Fruit fly (Drosophila melanogaster) whole organism, embryonic: ENCODE results near the gene CG17778.

Experiments used
- Antp ChIP-seq: fragments of 200-800 bp; sonication (Bioruptor generic); optimal IDR thresholded peaks from 3 replicates; lab custom pipeline; 2016; ENCODE audit warnings: missing biosample characterization, missing genetic modification characterization
- Atf-2 ChIP-seq: fragments of 200-800 bp; sonication (Bioruptor generic); optimal IDR thresholded peaks from 2 replicates; lab custom pipeline; 2016; ENCODE audit warnings: missing biosample characterization, missing genetic modification characterization
- Bgb ChIP-seq: fragments of 200-800 bp; sonication (Bioruptor generic); IDR thresholded peaks from 2 replicates; pipeline ENCODE4 v1.3.6; 2022; ENCODE audit warnings: missing biosample characterization, missing genetic modification characterization; ENCODE audit not compliant: partially characterized antibody
- C15 ChIP-seq: fragments of 200-800 bp; sonication (Bioruptor generic); IDR thresholded peaks from 3 replicates; pipeline ENCODE4 v1.3.6; 2022; ENCODE audit warnings: missing biosample characterization, missing genetic modification characterization
- CG12104 ChIP-seq: fragments of 200-800 bp; sonication (Bioruptor generic); optimal IDR thresholded peaks from 3 replicates; lab custom pipeline; 2016; ENCODE audit warnings: missing biosample characterization, missing genetic modification characterization
- CG12219 ChIP-seq: fragments of 200-800 bp; sonication (Bioruptor generic); optimal IDR thresholded peaks from 3 replicates; lab custom pipeline; 2018; ENCODE audit warnings: missing biosample characterization, mild to moderate bottlenecking, missing genetic modification characterization
- CG13296 ChIP-seq: fragments of 200-800 bp; sonication (Bioruptor generic); optimal IDR thresholded peaks from 3 replicates; lab custom pipeline; 2018; ENCODE audit warnings: missing biosample characterization, mild to moderate bottlenecking, missing genetic modification characterization
- CG17612 ChIP-seq: fragments of 200-800 bp; sonication (Bioruptor generic); IDR thresholded peaks from 2 replicates; pipeline ENCODE4 v1.3.6; 2022; ENCODE audit warnings: missing biosample characterization, missing genetic modification characterization
- CG17912 ChIP-seq: fragments of 200-800 bp; sonication (Bioruptor generic); optimal IDR thresholded peaks from 2 replicates; lab custom pipeline; 2018; ENCODE audit warnings: missing biosample characterization, mild to moderate bottlenecking, missing genetic modification characterization
- CG2678 ChIP-seq: fragments of 200-800 bp; sonication (Bioruptor generic); optimal IDR thresholded peaks from 3 replicates; lab custom pipeline; 2019; ENCODE audit warnings: missing biosample characterization, mild to moderate bottlenecking, missing genetic modification characterization, moderate library complexity
- CG34224 ChIP-seq: fragments of 200-800 bp; sonication (Bioruptor generic); IDR thresholded peaks from 3 replicates; pipeline ENCODE4 v1.3.6; 2022; ENCODE audit warnings: missing biosample characterization, missing genetic modification characterization; ENCODE audit not compliant: partially characterized antibody
- CG3995 ChIP-seq: fragments of 200-800 bp; sonication (Bioruptor generic); optimal IDR thresholded peaks from 3 replicates; lab custom pipeline; 2016; ENCODE audit warnings: missing biosample characterization, missing genetic modification characterization
- CG4328 ChIP-seq: fragments of 200-800 bp; sonication (Bioruptor generic); optimal IDR thresholded peaks from 3 replicates; lab custom pipeline; 2017; ENCODE audit warnings: missing biosample characterization, missing genetic modification reagents, missing genetic modification characterization
- CG4730 ChIP-seq: fragments of 200-800 bp; sonication (Bioruptor generic); IDR thresholded peaks from 2 replicates; pipeline ENCODE4 v1.3.6; 2022; ENCODE audit warnings: missing biosample characterization, missing genetic modification characterization
- CG6765 ChIP-seq: fragments of 200-800 bp; sonication (Bioruptor generic); optimal IDR thresholded peaks from 3 replicates; lab custom pipeline; 2017; ENCODE audit warnings: missing biosample characterization, mild to moderate bottlenecking, missing genetic modification characterization
- CG6791 ChIP-seq: fragments of 200-800 bp; sonication (Bioruptor generic); IDR thresholded peaks from 3 replicates; pipeline ENCODE4 v1.3.6; 2022; ENCODE audit warnings: missing biosample characterization, missing genetic modification characterization; ENCODE audit not compliant: partially characterized antibody
- CG6854 ChIP-seq: fragments of 200-800 bp; sonication (Bioruptor generic); optimal IDR thresholded peaks from 3 replicates; lab custom pipeline; 2017; ENCODE audit warnings: missing biosample characterization, mild to moderate bottlenecking, missing genetic modification characterization
- CG7556 ChIP-seq: fragments of 200-800 bp; sonication (Bioruptor generic); optimal IDR thresholded peaks from 2 replicates; lab custom pipeline; 2017; ENCODE audit warnings: missing biosample characterization, mild to moderate bottlenecking, missing genetic modification characterization
- CG8290 ChIP-seq, 3 experiments: fragments of 200-800 bp; sonication (Bioruptor generic); optimal IDR thresholded peaks; 2 replicates each; lab custom pipeline; 2016 to 2019; ENCODE audit warnings: missing biosample characterization in 3 of 3, missing genetic modification characterization in 3 of 3, mild to moderate bottlenecking in 2 of 3, moderate library complexity in 1 of 3
- CG9215 ChIP-seq: fragments of 200-800 bp; sonication (Bioruptor generic); IDR thresholded peaks from 2 replicates; pipeline ENCODE4 v1.3.6; 2022; ENCODE audit warnings: missing biosample characterization, missing genetic modification characterization
- CG9876 ChIP-seq: fragments of 200-800 bp; sonication (Bioruptor generic); optimal IDR thresholded peaks from 2 replicates; lab custom pipeline; 2016; ENCODE audit warnings: missing biosample characterization, missing genetic modification characterization
- CHES-1-like ChIP-seq: fragments of 200-800 bp; sonication (Bioruptor generic); optimal IDR thresholded peaks from 2 replicates; lab custom pipeline; 2016; ENCODE audit warnings: missing biosample characterization, missing genetic modification characterization
- Dip2 ChIP-seq: fragments of 200-800 bp; sonication (Bioruptor generic); IDR thresholded peaks from 2 replicates; pipeline ENCODE4 v1.3.6; 2022; ENCODE audit warnings: missing biosample characterization, missing genetic modification characterization
- Doc2 ChIP-seq: fragments of 200-800 bp; sonication (Bioruptor generic); IDR thresholded peaks from 2 replicates; pipeline ENCODE4 v1.3.6; 2022; ENCODE audit warnings: missing biosample characterization, missing genetic modification characterization
- ERR ChIP-seq: fragments of 200-800 bp; sonication (Bioruptor generic); optimal IDR thresholded peaks from 2 replicates; lab custom pipeline; 2016; ENCODE audit warnings: missing biosample characterization, missing genetic modification characterization
- Ets65A ChIP-seq: fragments of 200-800 bp; sonication (Bioruptor generic); peaks from one replicate; lab custom pipeline; 2016; ENCODE audit warnings: missing biosample characterization, missing genetic modification characterization
- HmgD ChIP-seq: fragments of 200-800 bp; sonication (Bioruptor generic); optimal IDR thresholded peaks from 3 replicates; lab custom pipeline; 2016; ENCODE audit warnings: missing biosample characterization, missing genetic modification characterization
- MTF-1 ChIP-seq: fragments of 200-800 bp; sonication (Bioruptor generic); optimal IDR thresholded peaks from 2 replicates; lab custom pipeline; 2018; ENCODE audit warnings: missing biosample characterization, mild to moderate bottlenecking, missing genetic modification characterization, borderline replicate concordance
- Mad ChIP-seq: fragments of 200-800 bp; sonication (Bioruptor generic); optimal IDR thresholded peaks from 2 replicates; lab custom pipeline; 2016; ENCODE audit warnings: missing biosample characterization, missing genetic modification characterization
- Neu2 ChIP-seq: fragments of 200-800 bp; sonication (Bioruptor generic); optimal IDR thresholded peaks from 3 replicates; lab custom pipeline; 2016; ENCODE audit warnings: missing biosample characterization, missing genetic modification characterization, borderline replicate concordance
- Nf-YB ChIP-seq: fragments of 200-800 bp; sonication (Bioruptor generic); optimal IDR thresholded peaks from 3 replicates; lab custom pipeline; 2019; ENCODE audit warnings: missing biosample characterization, mild to moderate bottlenecking, missing genetic modification characterization, moderate library complexity
- Sin3A ChIP-seq: fragments of >200 bp; optimal IDR thresholded peaks from 2 replicates; lab custom pipeline; 2018
- Sox102F ChIP-seq: fragments of 200-800 bp; sonication (Bioruptor generic); optimal IDR thresholded peaks from 2 replicates; lab custom pipeline; 2018; ENCODE audit warnings: missing biosample characterization, mild to moderate bottlenecking, missing genetic modification characterization, moderate library complexity
- Vsx1 ChIP-seq: fragments of 200-800 bp; sonication (Bioruptor generic); optimal IDR thresholded peaks from 2 replicates; lab custom pipeline; 2017; ENCODE audit warnings: missing biosample characterization, mild to moderate bottlenecking, missing genetic modification characterization, missing genetic modification reagents
- ab ChIP-seq: fragments of 200-800 bp; sonication (Bioruptor generic); optimal IDR thresholded peaks from 2 replicates; lab custom pipeline; 2016; ENCODE audit warnings: missing biosample characterization, missing genetic modification characterization
- aop ChIP-seq: fragments of 200-800 bp; sonication (Bioruptor generic); IDR thresholded peaks from 2 replicates; pipeline ENCODE4 v1.3.6; 2022; ENCODE audit warnings: missing biosample characterization, missing genetic modification characterization
- ash1 ChIP-seq: fragments of 200-800 bp; sonication (Bioruptor generic); optimal IDR thresholded peaks from 2 replicates; lab custom pipeline; 2018; ENCODE audit warnings: missing biosample characterization, mild to moderate bottlenecking, missing genetic modification characterization
- cg ChIP-seq: fragments of 200-800 bp; sonication (Bioruptor generic); optimal IDR thresholded peaks from 3 replicates; lab custom pipeline; 2019; ENCODE audit warnings: missing biosample characterization, mild to moderate bottlenecking, missing genetic modification characterization, moderate library complexity
- corto ChIP-seq: fragments of 200-800 bp; sonication (Bioruptor generic); optimal IDR thresholded peaks from 2 replicates; lab custom pipeline; 2016; ENCODE audit warnings: missing biosample characterization, mild to moderate bottlenecking, missing genetic modification characterization, moderate library complexity
- crol ChIP-seq: fragments of 200-800 bp; sonication (Bioruptor generic); IDR thresholded peaks from 2 replicates; pipeline ENCODE4 v1.3.6; 2022; ENCODE audit warnings: missing biosample characterization, missing genetic modification characterization
- crp ChIP-seq, 2 experiments: fragments of 200-800 bp; sonication (Bioruptor generic); optimal IDR thresholded peaks; 2 replicates in 1 of 2; 3 replicates in 1 of 2; lab custom pipeline; 2017; ENCODE audit warnings: missing biosample characterization in 2 of 2, missing genetic modification characterization in 2 of 2, mild to moderate bottlenecking in 1 of 2, moderate library complexity in 1 of 2
- dan ChIP-seq: fragments of 200-800 bp; sonication (Bioruptor generic); IDR thresholded peaks from 2 replicates; pipeline ENCODE4 v1.3.6; 2022; ENCODE audit warnings: missing biosample characterization, missing genetic modification characterization
- dmrt99B ChIP-seq: fragments of 200-800 bp; sonication (Bioruptor generic); optimal IDR thresholded peaks from 2 replicates; lab custom pipeline; 2018; ENCODE audit warnings: missing biosample characterization, mild to moderate bottlenecking, missing genetic modification characterization, moderate library complexity
- esg ChIP-seq: fragments of 200-800 bp; sonication (Bioruptor generic); conservative IDR thresholded peaks from 2 replicates; pipeline ENCODE4 v1.3.6; 2022; ENCODE audit warnings: missing biosample characterization, missing genetic modification characterization
- fd64A ChIP-seq: fragments of 200-800 bp; sonication (Bioruptor generic); optimal IDR thresholded peaks from 3 replicates; lab custom pipeline; 2018; ENCODE audit warnings: missing biosample characterization, mild to moderate bottlenecking, missing genetic modification characterization
- gce ChIP-seq: fragments of 200-800 bp; sonication (Bioruptor generic); IDR thresholded peaks from 3 replicates; pipeline ENCODE4 v1.3.6; 2022; ENCODE audit warnings: missing biosample characterization, missing genetic modification characterization
- hth ChIP-seq: fragments of >200 bp; optimal IDR thresholded peaks from 2 replicates; lab custom pipeline; 2017; ENCODE audit warnings: inconsistent platforms
- jigr1 ChIP-seq: fragments of 200-800 bp; sonication (Bioruptor generic); IDR thresholded peaks from 3 replicates; pipeline ENCODE4 v1.3.6; 2022; ENCODE audit warnings: missing biosample characterization, missing genetic modification characterization
- mld ChIP-seq: fragments of 200-800 bp; sonication (Bioruptor generic); IDR thresholded peaks from 3 replicates; pipeline ENCODE4 v1.3.6; 2022; ENCODE audit warnings: missing biosample characterization, missing genetic modification characterization; ENCODE audit not compliant: partially characterized antibody
- sens ChIP-seq: fragments of 200-800 bp; sonication (Bioruptor generic); peaks from one replicate; lab custom pipeline; 2016; ENCODE audit warnings: missing biosample characterization, missing genetic modification characterization
- sr ChIP-seq: fragments of 200-800 bp; sonication (Bioruptor generic); IDR thresholded peaks from 3 replicates; pipeline ENCODE4 v1.3.6; 2022; ENCODE audit warnings: missing biosample characterization, missing genetic modification characterization
- tx ChIP-seq: fragments of 200-800 bp; sonication (Bioruptor generic); optimal IDR thresholded peaks from 2 replicates; lab custom pipeline; 2016; ENCODE audit warnings: missing biosample characterization, missing genetic modification characterization

The CG17778 gene

dm6 chrX:494191-494554, 241 bp upstream of the CG17778 start (continued):
- TF ChIP-seq mld (GFP tag; lab: Robert Waterston, UW), result no peak
- TF ChIP-seq HmgD, result no peak
- TF ChIP-seq esg (GFP tag; lab: Robert Waterston, UW), result no peak
- TF ChIP-seq Nf-YB, result no peak
- no peak for TF ChIP-seq corto (GFP tag; lab: Kevin White, UChicago)
- no peak for TF ChIP-seq CG12104 (GFP tag; lab: Kevin White, UChicago)
- no peak for TF ChIP-seq sr (GFP tag; lab: Robert Waterston, UW)
- no peak for TF ChIP-seq aop
- no peak for TF ChIP-seq fd64A (GFP tag; lab: Kevin White, UChicago)
- TF ChIP-seq CG34224 (GFP tag; lab: Robert Waterston, UW), result no peak
- TF ChIP-seq Atf-2 (GFP tag; lab: Kevin White, UChicago), result no peak
- TF ChIP-seq jigr1 (GFP tag; lab: Robert Waterston, UW), result no peak
- no peak for TF ChIP-seq Sox102F
- TF ChIP-seq Dip2 (GFP tag; lab: Robert Waterston, UW), result 0 out of 2 replicates have a peak, but pooled peaks have one; percentile 0
- TF ChIP-seq ab (GFP tag; lab: Kevin White, UChicago), result no peak
- no peak for TF ChIP-seq ERR
- no peak for TF ChIP-seq Sin3A (lab: Kevin White, UChicago)
- no peak for TF ChIP-seq CG12219 (GFP tag; lab: Kevin White, UChicago)
- TF ChIP-seq crp (GFP tag; optimal IDR thresholded peaks at IDR 0.05; lab: Kevin White, UChicago), result no peak
- TF ChIP-seq MTF-1 (GFP tag; lab: Kevin White, UChicago), result peak; percentile 30
- TF ChIP-seq CG4730 (GFP tag; lab: Robert Waterston, UW), result no peak
- no peak for TF ChIP-seq ash1 (GFP tag; lab: Kevin White, UChicago)
- TF ChIP-seq CG9876 (GFP tag; lab: Kevin White, UChicago), result no peak
- TF ChIP-seq cg, result no peak
- TF ChIP-seq Mad (GFP tag; lab: Kevin White, UChicago), result no peak
- TF ChIP-seq Doc2 (GFP tag; lab: Robert Waterston, UW), result no peak
- TF ChIP-seq dmrt99B, result no peak
- no peak for TF ChIP-seq tx
- no peak for TF ChIP-seq CG2678
- TF ChIP-seq Ets65A (GFP tag; lab: Kevin White, UChicago), result no peak
- no peak for TF ChIP-seq CG8290 (GFP tag; optimal IDR thresholded peaks at IDR 0.05; lab: Kevin White, UChicago)
- peak in 1 of 2 experiments; percentile 54 for TF ChIP-seq CG8290 (tag; optimal IDR thresholded peaks at IDR 0.05; lab: Kevin White, UChicago)
- no peak for TF ChIP-seq gce (GFP tag; lab: Robert Waterston, UW)
- TF ChIP-seq Antp (GFP tag; lab: Kevin White, UChicago), result no peak
- no peak for TF ChIP-seq Bgb
- no peak for TF ChIP-seq crol
- no peak for TF ChIP-seq C15 (GFP tag; lab: Robert Waterston, UW)
- TF ChIP-seq CG13296 (GFP tag; lab: Kevin White, UChicago), result peak; percentile 23
- TF ChIP-seq CG7556 (GFP tag; lab: Kevin White, UChicago), result peak; percentile 39
- TF ChIP-seq CG6765 (GFP tag; lab: Kevin White, UChicago), result no peak
- TF ChIP-seq CG3995 (GFP tag; lab: Kevin White, UChicago), result no peak
- TF ChIP-seq Vsx1, result no peak
- no peak for TF ChIP-seq sens
- 0 out of 2 replicates have a peak, but pooled peaks have one; percentile 3 for TF ChIP-seq CG17612 (GFP tag; lab: Robert Waterston, UW)
- no peak for TF ChIP-seq CG6791 (GFP tag; lab: Robert Waterston, UW)
- TF ChIP-seq CG6854 (GFP tag; lab: Kevin White, UChicago), result peak; percentile 10
- no peak for TF ChIP-seq Neu2 (GFP tag; lab: Kevin White, UChicago)
- TF ChIP-seq CG4328, result no peak
- no peak for TF ChIP-seq CG9215 (GFP tag; lab: Robert Waterston, UW)
- no peak for TF ChIP-seq dan (GFP tag; lab: Robert Waterston, UW)
- no peak for TF ChIP-seq CHES-1-like
- TF ChIP-seq CG17912 (GFP tag; lab: Kevin White, UChicago), result no peak
- no peak for TF ChIP-seq hth (lab: Kevin White, UChicago)
